Worm (Caenorhabditis elegans): ENCODE data around the gene C50E3.6.

Gene C50E3.6

DNA sequence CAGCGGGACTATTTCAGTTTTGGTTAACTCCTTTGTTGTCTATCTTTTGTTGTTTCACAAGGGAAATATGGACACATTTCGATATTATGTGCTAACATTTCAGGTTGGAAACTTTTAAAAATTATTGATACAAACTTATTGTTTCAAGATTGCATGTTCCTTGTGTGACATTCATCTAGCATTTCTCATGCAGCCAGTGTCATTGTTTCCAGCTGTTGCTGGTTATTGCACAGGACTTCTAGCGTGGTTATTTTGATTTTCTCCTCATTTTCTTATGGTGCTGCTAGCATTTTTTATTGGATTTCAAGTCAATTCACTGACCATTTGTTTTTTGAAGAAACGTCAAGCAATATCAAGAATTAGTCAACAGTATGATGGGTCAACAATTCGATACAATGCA lies 34.5 kb downstream of the C50E3.6 start:
- TF ChIP-seq ama-1 (optimal IDR thresholded peaks at IDR 0.05) = no peak
- no peak for TF ChIP-seq ceh-82 (tag; optimal IDR thresholded peaks at IDR 0.05)
- TF ChIP-seq peb-1 (tag; optimal IDR thresholded peaks at IDR 0.05) = no peak
- TF ChIP-seq C34F6.9 (tag; optimal IDR thresholded peaks at IDR 0.05) = no peak

DNA sequence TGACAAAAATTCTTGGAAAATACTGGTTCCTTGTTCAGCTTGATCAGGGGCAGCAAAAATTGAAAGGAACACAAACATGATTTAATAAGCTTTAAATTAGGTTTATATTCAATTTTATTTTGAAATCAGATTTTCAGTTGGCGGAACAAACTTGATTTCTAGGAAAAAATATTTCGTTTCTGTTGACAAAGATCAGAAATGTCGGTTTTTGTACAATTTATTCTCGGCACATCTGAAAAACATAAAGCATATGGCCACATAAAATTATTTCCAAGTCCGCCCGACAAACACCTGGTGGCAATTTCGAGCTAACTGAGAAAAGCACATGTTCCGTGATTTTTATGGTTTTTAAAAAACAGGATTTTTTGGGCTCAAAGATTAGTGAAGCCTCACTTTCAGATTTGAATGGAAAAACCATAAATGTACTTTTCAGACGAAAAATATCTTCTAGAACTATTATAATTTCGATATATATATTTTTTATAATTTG lies 36.4 kb downstream of the C50E3.6 start, which contains the start of gene ttr-10:
TSS of gene ttr-10 (minus strand) at position 51 of the 490 bp plus-strand sequence.
- TF ChIP-seq ceh-82 (tag; optimal IDR thresholded peaks at IDR 0.05) (no peak), ZK546.5 (tag; optimal IDR thresholded peaks at IDR 0.05) (no peak), sma-3 (GFP tag; optimal IDR thresholded peaks at IDR 0.05) (no peak), nhr-11 (tag; optimal IDR thresholded peaks at IDR 0.05) (no peak), fos-1 (tag; optimal IDR thresholded peaks at IDR 0.05) (no peak), alr-1 (tag; optimal IDR thresholded peaks at IDR 0.05) (no peak), nhr-25 (tag; optimal IDR thresholded peaks at IDR 0.05) (no peak), nhr-10 (tag; optimal IDR thresholded peaks at IDR 0.05) (no peak), unc-55 (GFP tag; optimal IDR thresholded peaks at IDR 0.05) (no peak), snpc-4 (tag; optimal IDR thresholded peaks at IDR 0.05) (no peak), lsy-2 (tag; optimal IDR thresholded peaks at IDR 0.05) (no peak), egl-27 (tag; optimal IDR thresholded peaks at IDR 0.05) (no peak), ztf-1 (GFP tag; conservative IDR thresholded peaks at IDR 0.05) (no peak)

- TF ChIP-seq nhr-237 (tag; optimal IDR thresholded peaks at IDR 0.05) (no peak), nhr-77 (tag; optimal IDR thresholded peaks at IDR 0.05) (no peak), elt-3 (tag; optimal IDR thresholded peaks at IDR 0.05) (no peak), sma-9 (GFP tag; optimal IDR thresholded peaks at IDR 0.05) (no peak), sma-9 (tag; optimal IDR thresholded peaks at IDR 0.05) (no peak), mdl-1 (tag; optimal IDR thresholded peaks at IDR 0.05) (no peak), alr-1 (tag; optimal IDR thresholded peaks at IDR 0.05) (no peak), gmeb-1 (tag; optimal IDR thresholded peaks at IDR 0.05) (no peak), dmd-4 (tag; optimal IDR thresholded peaks at IDR 0.05) (no peak), mbf-1 (tag; optimal IDR thresholded peaks at IDR 0.05) (no peak), peb-1 (tag; optimal IDR thresholded peaks at IDR 0.05) (no peak)
These were observed 38.5 kb downstream of the C50E3.6 start, which contains the start of gene F19F10.3 for ce11 chrV:7551821-7552220. F19F10.3 (plus strand) TSS chrV:7552121.

ce11 chrV:7548017-7548416 lies 42.3 kb downstream of the C50E3.6 start:
- TF ChIP-seq aly-2 (tag; optimal IDR thresholded peaks at IDR 0.05) (no peak), sma-9 (GFP tag; optimal IDR thresholded peaks at IDR 0.05) (peak; percentile 52), sma-9 (tag; optimal IDR thresholded peaks at IDR 0.05) (no peak), ZK546.5 (tag; optimal IDR thresholded peaks at IDR 0.05) (no peak), ztf-11 (tag; optimal IDR thresholded peaks at IDR 0.05) (no peak)

DNA sequence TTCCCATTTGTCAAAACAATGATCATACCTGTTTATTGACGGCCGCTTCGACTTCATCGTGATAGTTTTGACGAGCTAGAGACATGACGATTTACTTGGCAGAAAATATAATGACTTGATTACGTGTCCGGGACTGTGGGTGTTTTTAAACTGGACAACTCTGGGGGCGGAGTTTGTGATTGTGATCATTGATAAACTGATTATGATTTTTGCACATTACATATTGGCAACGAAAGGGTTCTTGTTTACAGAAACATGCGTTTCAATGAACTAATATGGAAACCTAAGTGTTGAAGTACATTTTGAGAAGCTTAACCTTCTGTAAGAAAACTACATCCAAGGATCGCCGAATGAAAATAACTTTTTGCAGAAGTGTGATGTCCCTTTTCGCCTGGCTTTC lies 42.9 kb downstream of the C50E3.6 start, which contains the start of gene ftn-1:
TSS of gene ftn-1 (minus strand) at position 101 of the 400 bp plus-strand sequence.
- TF ChIP-seq ZK546.5 (tag; optimal IDR thresholded peaks at IDR 0.05) = no peak
- TF ChIP-seq nhr-6 (tag; optimal IDR thresholded peaks at IDR 0.05) = no peak
- TF ChIP-seq nhr-12 (tag; optimal IDR thresholded peaks at IDR 0.05) = no peak
- TF ChIP-seq blmp-1 (tag; optimal IDR thresholded peaks at IDR 0.05; ENCODE audit: insufficient read depth) = no peak
- TF ChIP-seq elt-3 (tag; optimal IDR thresholded peaks at IDR 0.05) = no peak
- TF ChIP-seq egl-27 (tag; optimal IDR thresholded peaks at IDR 0.05) = no peak
- TF ChIP-seq lsy-2 (tag; optimal IDR thresholded peaks at IDR 0.05) = no peak
- TF ChIP-seq nhr-237 (tag; optimal IDR thresholded peaks at IDR 0.05) = no peak
- no peak for TF ChIP-seq lin-11 (tag; optimal IDR thresholded peaks at IDR 0.05)

- TF ChIP-seq mab-5 (tag; optimal IDR thresholded peaks at IDR 0.05) (no peak), lsy-2 (tag; optimal IDR thresholded peaks at IDR 0.05) (no peak), crh-2 (tag; optimal IDR thresholded peaks at IDR 0.05) (no peak), Y55F3AM.14 (GFP tag; optimal IDR thresholded peaks at IDR 0.05) (no peak), ztf-1 (GFP tag; conservative IDR thresholded peaks at IDR 0.05) (no peak), ztf-11 (tag; optimal IDR thresholded peaks at IDR 0.05) (no peak)
These were observed 45.2 kb downstream of the C50E3.6 start, which contains the start of the genes C54F6.19 and nhx-3 for ce11 chrV:7545187-7545586. C54F6.19 (plus strand) TSS chrV:7545487. nhx-3 (minus strand) TSS chrV:7545523.

Measured in whole organism, L2 larva.